Worm (Caenorhabditis elegans): Measurements from ENCODE around the gene nhr-43.
A peak's percentile ranks its signal among the peaks of the same experiment; 100 is the strongest.

nhr-43 gene

DNA sequence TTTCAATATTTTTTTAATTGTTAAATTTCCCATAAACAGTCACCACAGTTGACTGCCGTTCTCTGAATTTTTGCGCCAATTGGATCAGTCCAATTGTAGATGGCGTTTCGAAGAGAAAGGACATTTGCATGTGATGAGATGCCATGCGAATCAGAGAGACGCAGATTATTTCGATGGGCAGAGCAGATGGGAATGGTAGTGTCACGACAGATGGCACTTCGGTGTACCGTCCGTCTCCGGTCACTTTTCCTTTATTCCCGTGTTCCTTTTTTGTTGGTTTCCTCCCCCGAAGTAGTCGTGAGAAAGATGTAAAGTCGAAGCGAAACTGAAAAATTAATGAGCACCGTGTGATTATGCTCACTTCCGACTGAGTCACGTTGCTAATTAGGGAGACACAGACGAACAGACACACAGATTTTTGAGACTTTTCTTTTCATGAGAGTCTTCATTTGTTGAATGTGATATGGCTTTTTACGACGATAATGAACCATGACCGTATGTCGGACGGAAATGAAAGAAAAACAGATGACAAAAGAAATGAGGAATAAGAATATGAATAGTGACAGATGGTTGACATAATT, 31.6 kb upstream of the nhr-43 start:
- TF ChIP-seq cnd-1 (tag; optimal IDR thresholded peaks at IDR 0.05) (peak; percentile 92), bed-3 (GFP tag; optimal IDR thresholded peaks at IDR 0.05) (no peak), nhr-237 (tag; optimal IDR thresholded peaks at IDR 0.05) (no peak), ceh-39 (tag; optimal IDR thresholded peaks at IDR 0.05) (no peak), ham-2 (GFP tag; optimal IDR thresholded peaks at IDR 0.05) (no peak), mep-1 (tag; optimal IDR thresholded peaks at IDR 0.05) (peak; percentile 12), ceh-83 (GFP tag; optimal IDR thresholded peaks at IDR 0.05) (no peak), flh-1 (GFP tag; optimal IDR thresholded peaks at IDR 0.05) (no peak), lin-13 (tag; optimal IDR thresholded peaks at IDR 0.05) (no peak), tbx-8 (GFP tag; optimal IDR thresholded peaks at IDR 0.05) (no peak), M03D4.4 (tag; optimal IDR thresholded peaks at IDR 0.05) (no peak), pha-4 (tag; optimal IDR thresholded peaks at IDR 0.05) (no peak), mab-5 (tag; optimal IDR thresholded peaks at IDR 0.05) (no peak), elt-3 (tag; optimal IDR thresholded peaks at IDR 0.05) (no peak), nhr-76 (tag; optimal IDR thresholded peaks at IDR 0.05) (no peak), sem-2 (GFP tag; optimal IDR thresholded peaks at IDR 0.05) (no peak), ztf-11 (tag; optimal IDR thresholded peaks at IDR 0.05) (no peak), ces-1 (GFP tag; optimal IDR thresholded peaks at IDR 0.05) (peak; percentile 49), elt-1 (tag; optimal IDR thresholded peaks at IDR 0.05; ENCODE audit: borderline replicate concordance, insufficient read depth) (no peak), drap-1 (GFP tag; optimal IDR thresholded peaks at IDR 0.05) (no peak), unc-39 (tag; optimal IDR thresholded peaks at IDR 0.05) (no peak), blmp-1 (tag; optimal IDR thresholded peaks at IDR 0.05) (no peak), unc-120 (tag; optimal IDR thresholded peaks at IDR 0.05; ENCODE audit: poor library complexity, severe bottlenecking) (no peak), sptf-1 (tag; optimal IDR thresholded peaks at IDR 0.05) (peak; percentile 29), nhr-28 (tag; optimal IDR thresholded peaks at IDR 0.05) (no peak), nhr-2 (tag; optimal IDR thresholded peaks at IDR 0.05) (peak; percentile 95), ceh-43 (GFP tag; optimal IDR thresholded peaks at IDR 0.05) (no peak), snpc-4 (tag; optimal IDR thresholded peaks at IDR 0.05) (no peak), zip-8 (tag; optimal IDR thresholded peaks at IDR 0.05) (no peak), lsy-2 (tag; optimal IDR thresholded peaks at IDR 0.05) (no peak), hlh-1 (tag; optimal IDR thresholded peaks at IDR 0.05) (no peak), mls-2 (tag; optimal IDR thresholded peaks at IDR 0.05) (peak; percentile 7), nhr-12 (tag; optimal IDR thresholded peaks at IDR 0.05) (no peak), unc-62 (GFP tag; optimal IDR thresholded peaks at IDR 0.05) (no peak), lin-32 (GFP tag; optimal IDR thresholded peaks at IDR 0.05) (peak; percentile 96)

DNA sequence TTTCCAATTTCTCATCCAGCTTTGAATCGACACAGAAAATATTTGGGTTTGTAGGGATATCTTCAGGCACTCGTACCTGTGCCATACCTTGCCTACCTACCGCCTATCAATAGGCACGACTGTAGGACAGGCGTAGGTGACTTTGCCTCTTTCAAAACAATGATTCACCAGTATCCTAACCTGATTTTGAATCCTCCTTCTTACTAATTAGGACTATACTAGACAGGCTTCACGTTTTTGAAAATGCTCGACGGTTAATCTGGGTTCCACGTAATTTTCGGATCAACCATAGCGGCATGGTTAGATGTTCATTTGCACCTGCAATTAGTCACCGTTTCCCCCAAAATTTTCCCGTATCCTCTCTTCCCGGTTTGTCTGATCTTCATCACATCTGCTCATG, 30.9 kb upstream of the nhr-43 start:
- TF ChIP-seq nhr-28 (tag; optimal IDR thresholded peaks at IDR 0.05) (no peak), ceh-43 (GFP tag; optimal IDR thresholded peaks at IDR 0.05) (peak; percentile 41)

DNA sequence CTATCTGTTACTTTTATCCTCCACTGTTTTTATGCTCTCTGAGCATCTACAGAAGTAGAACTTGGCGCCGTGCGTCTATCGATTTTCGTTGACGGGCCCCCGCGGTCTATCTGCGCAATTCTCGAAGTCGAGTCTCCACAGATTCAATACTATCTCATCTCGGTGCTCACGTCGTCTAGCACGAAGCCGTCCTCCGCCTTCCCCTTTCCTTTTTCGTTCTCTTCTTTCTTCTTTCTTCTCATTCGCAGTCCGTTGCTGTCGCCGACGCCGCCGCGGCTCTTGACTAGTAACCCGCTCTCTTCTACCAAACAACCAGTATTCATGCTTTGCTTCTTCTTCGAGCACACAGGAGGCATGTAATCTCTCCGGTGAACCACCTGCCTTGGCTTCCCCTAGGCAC, 28.3 kb upstream of the nhr-43 start:
- TF ChIP-seq lin-32 (GFP tag; optimal IDR thresholded peaks at IDR 0.05) = peak; percentile 41
- no peak for TF ChIP-seq hlh-1 (tag; optimal IDR thresholded peaks at IDR 0.05)
- TF ChIP-seq mls-2 (tag; optimal IDR thresholded peaks at IDR 0.05) = no peak
- TF ChIP-seq elt-3 (tag; optimal IDR thresholded peaks at IDR 0.05) = no peak
- TF ChIP-seq ceh-39 (tag; optimal IDR thresholded peaks at IDR 0.05) = no peak
- TF ChIP-seq ces-1 (GFP tag; optimal IDR thresholded peaks at IDR 0.05) = peak; percentile 42
- no peak for TF ChIP-seq elt-1 (tag; optimal IDR thresholded peaks at IDR 0.05; ENCODE audit: borderline replicate concordance, insufficient read depth)
- TF ChIP-seq mep-1 (tag; optimal IDR thresholded peaks at IDR 0.05) = peak; percentile 4
- no peak for TF ChIP-seq unc-62 (GFP tag; optimal IDR thresholded peaks at IDR 0.05)
- TF ChIP-seq cnd-1 (tag; optimal IDR thresholded peaks at IDR 0.05) = peak; percentile 47

DNA sequence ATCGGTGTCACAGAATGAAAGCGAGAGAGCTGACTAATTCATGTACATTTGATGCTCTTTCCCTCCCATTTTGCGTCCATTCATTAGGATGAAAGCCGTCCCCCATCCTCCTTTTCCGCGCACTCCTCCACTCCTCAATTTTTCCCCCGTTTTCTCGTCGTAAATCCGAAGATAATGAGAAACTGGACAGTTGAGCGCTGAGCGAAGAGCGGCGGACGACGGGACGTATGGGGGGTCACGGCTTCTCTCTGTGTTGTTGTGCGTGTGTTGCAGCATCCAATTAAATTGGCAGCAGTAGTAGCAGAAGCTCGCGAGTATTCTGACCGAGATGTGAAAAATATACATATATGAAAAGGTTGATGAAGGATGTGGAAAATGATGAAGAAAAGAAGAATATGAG, 27.5 kb upstream of the nhr-43 start:
- peak; percentile 58 for TF ChIP-seq ces-1 (GFP tag; optimal IDR thresholded peaks at IDR 0.05)
- no peak for TF ChIP-seq bed-3 (GFP tag; optimal IDR thresholded peaks at IDR 0.05)
- peak; percentile 4 for TF ChIP-seq sptf-1 (tag; optimal IDR thresholded peaks at IDR 0.05)
